Worm (Caenorhabditis elegans) whole organism, L3 larva: Measurements from ENCODE around the gene Y39A3B.7.

Source experiments
- ZK546.5 ChIP-seq: sonication (generic microtip); optimal IDR thresholded peaks from 2 replicates; lab custom pipeline; 2017; ENCODE audit warnings: missing biosample characterization, missing genetic modification characterization
- ama-1 ChIP-seq: fragments of 150-350 bp; optimal IDR thresholded peaks from 2 replicates; lab custom pipeline; 2018
- ceh-16 ChIP-seq: sonication (generic microtip); optimal IDR thresholded peaks from 2 replicates; lab custom pipeline; 2017; ENCODE audit warnings: missing biosample characterization, missing genetic modification characterization
- ceh-28 ChIP-seq: fragments of 150-350 bp; optimal IDR thresholded peaks from 2 replicates; lab custom pipeline; 2014; ENCODE audit warnings: missing biosample characterization, missing genetic modification reagents, missing genetic modification characterization
- daf-12 ChIP-seq: fragments of 150-350 bp; optimal IDR thresholded peaks from 2 replicates; lab custom pipeline; 2014; ENCODE audit warnings: missing biosample characterization, missing genetic modification reagents, missing genetic modification characterization
- elt-1 ChIP-seq: fragments of 150-350 bp; optimal IDR thresholded peaks from 2 replicates; lab custom pipeline; 2014; ENCODE audit warnings: missing biosample characterization, missing genetic modification characterization
- elt-2 ChIP-seq: sonication (generic microtip); optimal IDR thresholded peaks from 2 replicates; lab custom pipeline; 2016; ENCODE audit warnings: missing genetic modification reagents, mild to moderate bottlenecking, missing genetic modification characterization, missing compliant biosample characterization
- elt-3 ChIP-seq, 3 experiments: fragments of 150-350 bp in 1 of 3; sonication (generic microtip) in 2 of 3; optimal IDR thresholded peaks; 2 replicates in 2 of 3; 4 replicates in 1 of 3; lab custom pipeline; 2014 to 2017; ENCODE audit warnings: missing biosample characterization in 3 of 3, missing genetic modification characterization in 3 of 3
- eor-1 ChIP-seq, 2 experiments: fragments of 150-350 bp; optimal IDR thresholded peaks; 2 replicates each; lab custom pipeline; 2014 to 2018; ENCODE audit warnings: missing biosample characterization in 2 of 2, missing genetic modification characterization in 2 of 2
- fkh-10 ChIP-seq: sonication (generic microtip); optimal IDR thresholded peaks from 2 replicates; lab custom pipeline; 2017; ENCODE audit warnings: missing biosample characterization, missing genetic modification reagents, missing genetic modification characterization
- fkh-2 ChIP-seq: fragments of 150-350 bp; optimal IDR thresholded peaks from 2 replicates; lab custom pipeline; 2014; ENCODE audit warnings: missing biosample characterization, missing genetic modification reagents, missing genetic modification characterization
- fos-1 ChIP-seq: fragments of 150-350 bp; optimal IDR thresholded peaks from 2 replicates; lab custom pipeline; 2014; ENCODE audit warnings: missing biosample characterization, missing genetic modification characterization
- hmg-11 ChIP-seq: sonication (generic microtip); optimal IDR thresholded peaks from 2 replicates; lab custom pipeline; 2016; ENCODE audit warnings: missing genetic modification characterization, missing compliant biosample characterization
- jun-1 ChIP-seq: fragments of 150-350 bp; optimal IDR thresholded peaks from 2 replicates; lab custom pipeline; 2014; ENCODE audit warnings: missing biosample characterization, missing genetic modification reagents, missing genetic modification characterization
- lin-15B ChIP-seq: fragments of 150-350 bp; optimal IDR thresholded peaks from 2 replicates; lab custom pipeline; 2014; ENCODE audit warnings: missing biosample characterization, missing genetic modification characterization
- mdl-1 ChIP-seq: fragments of 150-350 bp; optimal IDR thresholded peaks from 2 replicates; lab custom pipeline; 2014; ENCODE audit warnings: missing biosample characterization, missing genetic modification characterization
- mml-1 ChIP-seq: fragments of 150-350 bp; sonication (generic microtip); optimal IDR thresholded peaks from 3 replicates; lab custom pipeline; 2014; ENCODE audit warnings: missing biosample characterization, missing genetic modification characterization
- nfya-1 ChIP-seq: sonication (generic microtip); optimal IDR thresholded peaks from 2 replicates; lab custom pipeline; 2017; ENCODE audit warnings: missing genetic modification characterization, mild to moderate bottlenecking, missing compliant biosample characterization, antibody characterized with exemption, moderate library complexity; ENCODE audit not compliant: insufficient read depth
- nhr-12 ChIP-seq: fragments of 150-350 bp; optimal IDR thresholded peaks from 2 replicates; lab custom pipeline; 2014; ENCODE audit warnings: missing biosample characterization, missing genetic modification characterization
- nhr-237 ChIP-seq: fragments of 150-350 bp; optimal IDR thresholded peaks from 2 replicates; lab custom pipeline; 2014; ENCODE audit warnings: missing biosample characterization, missing genetic modification characterization
- nhr-25 ChIP-seq: sonication (generic microtip); optimal IDR thresholded peaks from 2 replicates; lab custom pipeline; 2017; ENCODE audit warnings: missing biosample characterization, missing genetic modification characterization
- nhr-28 ChIP-seq: fragments of 150-350 bp; optimal IDR thresholded peaks from 2 replicates; lab custom pipeline; 2014; ENCODE audit warnings: missing biosample characterization, missing genetic modification characterization
- nhr-67 ChIP-seq: fragments of 150-350 bp; optimal IDR thresholded peaks from 2 replicates; lab custom pipeline; 2014; ENCODE audit warnings: missing biosample characterization, missing genetic modification characterization
- nhr-76 ChIP-seq: fragments of 150-350 bp; sonication (generic microtip); optimal IDR thresholded peaks from 5 replicates; lab custom pipeline; 2014; ENCODE audit warnings: missing biosample characterization, missing genetic modification characterization
- pha-4 ChIP-seq: fragments of 150-350 bp; optimal IDR thresholded peaks from 2 replicates; lab custom pipeline; 2014; ENCODE audit warnings: missing biosample characterization, missing genetic modification reagents, missing genetic modification characterization
- pqm-1 ChIP-seq: fragments of 150-350 bp; optimal IDR thresholded peaks from 2 replicates; lab custom pipeline; 2017; ENCODE audit warnings: missing biosample characterization, missing genetic modification characterization, inconsistent platforms
- sea-2 ChIP-seq: fragments of 150-350 bp; sonication (generic microtip); optimal IDR thresholded peaks from 4 replicates; lab custom pipeline; 2014; ENCODE audit warnings: missing biosample characterization, missing genetic modification reagents, missing genetic modification characterization
- tbx-2 ChIP-seq: sonication (generic microtip); optimal IDR thresholded peaks from 2 replicates; lab custom pipeline; 2016; ENCODE audit warnings: mild to moderate bottlenecking, missing genetic modification characterization, missing compliant biosample characterization
- unc-39 ChIP-seq: sonication (generic microtip); optimal IDR thresholded peaks from 4 replicates; lab custom pipeline; 2017; ENCODE audit warnings: missing biosample characterization, missing genetic modification characterization
- zag-1 ChIP-seq: fragments of 150-350 bp; optimal IDR thresholded peaks from 2 replicates; lab custom pipeline; 2014; ENCODE audit warnings: missing biosample characterization, missing genetic modification characterization
- ztf-11 ChIP-seq: fragments of 150-350 bp; optimal IDR thresholded peaks from 2 replicates; lab custom pipeline; 2014; ENCODE audit warnings: missing biosample characterization, missing genetic modification characterization

The Y39A3B.7 gene

DNA sequence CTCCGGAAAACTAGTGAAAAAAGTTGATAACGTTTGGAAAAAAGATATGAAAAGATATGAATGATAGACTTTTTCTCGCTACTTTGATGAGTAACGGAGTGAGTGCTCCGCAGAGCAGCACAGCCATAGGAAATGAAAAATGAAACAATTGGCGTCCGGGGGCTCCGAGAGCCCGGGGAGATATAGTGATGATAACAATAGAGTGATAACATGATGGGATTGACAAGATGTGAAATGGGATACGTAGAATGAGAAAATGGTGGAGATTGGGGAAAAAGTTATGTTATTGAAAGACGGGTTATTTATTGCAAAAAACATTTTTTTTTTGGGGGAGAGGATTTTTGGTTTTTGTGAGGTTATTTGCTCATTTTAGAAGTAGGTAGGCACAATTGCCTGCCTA is 42.8 kb upstream of the Y39A3B.7 start:
- TF ChIP-seq eor-1 (tag; optimal IDR thresholded peaks at IDR 0.05; lab: Kevin White, UChicago) (no peak), hmg-11 (no peak), mml-1 (tag; lab: Kevin White, UChicago) (no peak), ceh-28 (no peak), fkh-10 (no peak), zag-1 (tag; lab: Kevin White, UChicago) (no peak), nfya-1 (tag; lab: Kevin White, UChicago) (no peak), nhr-28 (tag; lab: Kevin White, UChicago) (no peak), sea-2 (GFP tag; lab: Kevin White, UChicago) (no peak), nhr-67 (tag; lab: Kevin White, UChicago) (no peak), nhr-12 (tag; lab: Kevin White, UChicago) (no peak), fkh-2 (tag; lab: Kevin White, UChicago) (no peak), elt-3 (tag; optimal IDR thresholded peaks at IDR 0.05; lab: Kevin White, UChicago) (no peak), tbx-2 (no peak), pha-4 (tag; lab: Kevin White, UChicago) (no peak), mdl-1 (tag; lab: Kevin White, UChicago) (no peak)

- TF ChIP-seq nhr-237 (tag; lab: Kevin White, UChicago) (no peak), nhr-76 (tag; lab: Kevin White, UChicago) (no peak), fkh-2 (tag; lab: Kevin White, UChicago) (no peak)
Observed at ce11 chrIII:2021495-2021894, 36.7 kb upstream of the Y39A3B.7 start, which contains the start of gene ckr-2. ckr-2 (minus strand) TSS chrIII:2021595.

DNA sequence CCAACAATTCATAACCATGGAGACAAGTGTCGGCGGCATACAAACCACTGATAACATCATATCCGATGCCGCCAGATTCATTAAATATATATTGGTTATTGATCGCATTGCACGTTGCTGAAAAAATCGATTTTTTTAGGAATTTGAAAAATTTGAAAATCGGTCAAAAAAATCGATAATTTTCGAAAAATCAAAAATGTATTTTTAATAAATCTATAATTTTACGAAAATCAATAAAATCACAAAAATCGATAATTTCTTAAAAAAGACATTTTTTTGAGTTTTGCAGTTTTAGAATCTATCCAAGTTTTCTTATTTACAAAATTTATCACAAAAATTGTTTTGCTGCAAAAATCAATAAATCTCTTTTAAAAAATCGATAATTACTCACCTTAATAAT is 30.7 kb upstream of the Y39A3B.7 start:
- TF ChIP-seq nhr-67 (tag; lab: Kevin White, UChicago): no peak
- TF ChIP-seq ceh-28: peak; percentile 92
- no peak for TF ChIP-seq pqm-1

DNA sequence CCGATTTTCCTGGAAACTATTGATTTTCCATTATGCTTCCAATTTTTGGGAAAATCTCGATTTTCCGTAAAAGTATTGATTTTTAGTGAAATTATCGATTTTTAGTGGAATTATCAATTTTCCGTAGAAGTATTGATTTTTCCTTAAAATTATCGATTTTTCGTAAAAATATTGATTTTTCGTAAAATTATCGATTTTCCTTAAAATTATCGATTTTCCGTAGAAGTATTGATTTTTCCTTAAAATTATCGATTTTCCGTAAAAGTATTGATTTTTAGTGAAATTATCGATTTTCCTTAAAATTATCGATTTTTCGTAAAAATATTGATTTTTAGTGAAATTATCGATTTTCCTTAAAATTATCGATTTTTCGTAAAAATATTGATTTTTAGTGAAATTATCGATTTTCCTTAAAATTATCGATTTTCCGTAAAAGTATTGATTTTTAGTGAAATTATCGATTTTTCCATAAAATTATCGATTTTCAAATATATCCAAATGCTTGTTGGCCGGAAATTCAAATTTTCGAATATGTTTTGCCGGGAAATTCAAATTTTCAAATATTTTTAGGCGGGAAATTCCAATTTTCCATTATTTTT is 29.2 kb upstream of the Y39A3B.7 start:
- TF ChIP-seq ceh-28: peak; percentile 99

DNA sequence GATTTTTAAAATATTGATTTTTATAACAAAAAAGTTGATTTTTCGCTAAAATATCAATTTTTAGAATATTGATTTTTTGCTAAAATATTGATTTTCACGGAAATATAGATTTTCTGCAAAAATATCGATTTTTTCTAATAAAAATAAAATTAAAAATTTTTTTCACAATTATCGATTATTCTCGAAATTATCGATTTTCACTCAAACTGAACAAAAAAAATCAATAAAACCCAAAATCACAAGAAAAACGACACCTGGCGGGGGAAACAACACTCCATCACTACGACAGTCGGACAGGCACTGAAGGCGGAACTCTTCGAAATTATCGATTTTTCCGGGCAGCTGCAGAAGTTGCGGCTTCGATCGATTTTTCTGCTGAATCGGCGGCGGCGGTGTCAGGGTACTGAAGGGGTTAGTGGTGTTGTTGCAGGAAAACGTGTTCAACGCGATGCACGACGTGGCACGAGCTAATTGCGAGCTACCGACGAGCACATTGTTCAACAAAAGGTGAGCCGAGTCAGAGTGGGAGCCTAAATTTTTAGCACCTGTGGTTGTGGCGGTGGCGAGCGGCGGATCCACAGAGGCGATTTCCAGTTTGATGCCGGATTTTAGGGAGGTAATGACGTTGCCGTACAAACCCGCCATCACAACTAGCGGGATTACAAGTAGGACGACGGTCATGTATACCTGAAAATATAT is 28.5 kb upstream of the Y39A3B.7 start:
- TF ChIP-seq ceh-28 (peak; percentile 91), daf-12 (tag; lab: Kevin White, UChicago) (no peak), tbx-2 (no peak)

ce11 chrIII:2012561-2012960 is 27.8 kb upstream of the Y39A3B.7 start:
- TF ChIP-seq ceh-28 (peak; percentile 75), mdl-1 (tag; lab: Kevin White, UChicago) (no peak)

- TF ChIP-seq daf-12 (tag; lab: Kevin White, UChicago): no peak
- TF ChIP-seq tbx-2: no peak
- no peak for TF ChIP-seq unc-39 (tag; lab: Kevin White, UChicago)
- TF ChIP-seq elt-1 (tag; lab: Kevin White, UChicago): no peak
- TF ChIP-seq ceh-28: peak; percentile 43
- no peak for TF ChIP-seq fos-1 (tag; lab: Kevin White, UChicago)
- no peak for TF ChIP-seq nhr-67 (tag; lab: Kevin White, UChicago)
- TF ChIP-seq, all 47 proteins: peak for 1
Observed at ce11 chrIII:2008894-2009293, 24.1 kb upstream of the Y39A3B.7 start.

DNA sequence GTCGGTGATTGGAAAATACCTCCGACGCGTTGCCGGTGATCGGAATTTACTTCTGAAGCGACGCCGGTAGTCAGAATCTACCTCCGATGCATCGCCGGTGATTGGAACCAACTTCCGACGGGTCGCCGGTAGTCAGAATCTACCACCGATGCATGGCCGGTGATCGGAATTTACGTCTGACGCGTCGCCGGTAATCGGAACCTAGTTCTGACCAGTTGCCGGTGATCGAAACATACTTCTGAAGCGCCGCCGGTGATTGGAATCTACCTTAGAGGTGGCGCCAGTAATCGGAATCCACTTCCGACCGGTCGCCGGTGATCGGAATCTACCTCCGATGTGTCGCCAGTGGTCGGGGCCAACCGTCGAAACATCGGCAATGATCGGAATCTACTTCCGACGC is 23.6 kb upstream of the Y39A3B.7 start:
- TF ChIP-seq pqm-1 (no peak), hmg-11 (no peak), ceh-16 (tag; lab: Kevin White, UChicago) (no peak), elt-2 (tag; lab: Kevin White, UChicago) (no peak), ama-1 (lab: Kevin White, UChicago) (no peak), ztf-11 (tag; lab: Kevin White, UChicago) (no peak), ceh-28 (no peak), nhr-76 (tag; lab: Kevin White, UChicago) (no peak), jun-1 (tag; lab: Kevin White, UChicago) (no peak), daf-12 (tag; lab: Kevin White, UChicago) (no peak), nfya-1 (tag; lab: Kevin White, UChicago) (no peak), lin-15B (tag; lab: Kevin White, UChicago) (no peak), nhr-25 (tag; lab: Kevin White, UChicago) (no peak), nhr-237 (tag; lab: Kevin White, UChicago) (no peak), ZK546.5 (tag; lab: Kevin White, UChicago) (no peak), sea-2 (GFP tag; lab: Kevin White, UChicago) (no peak), eor-1 (tag; optimal IDR thresholded peaks at IDR 0.05; lab: Kevin White, UChicago) (no peak)
